Worm (Caenorhabditis elegans) whole organism, L1 larva: ENCODE results near the gene C49G7.12.

Source experiments
- F16B12.6 ChIP-seq: fragments of 150-350 bp; optimal IDR thresholded peaks from 2 replicates; lab custom pipeline; 2014; ENCODE audit warnings: missing biosample characterization, missing genetic modification characterization
- aha-1 ChIP-seq: fragments of 150-350 bp; optimal IDR thresholded peaks from 2 replicates; lab custom pipeline; 2014; ENCODE audit warnings: missing biosample characterization, missing genetic modification characterization
- ceh-82 ChIP-seq, 3 experiments: fragments of 150-350 bp in 1 of 3; sonication (generic microtip) in 2 of 3; optimal IDR thresholded peaks; 2 replicates each; lab custom pipeline; 2014 to 2017; ENCODE audit warnings: missing biosample characterization in 3 of 3, missing genetic modification characterization in 3 of 3
- ceh-88 ChIP-seq: fragments of 200-800 bp; sonication (Bioruptor generic); IDR thresholded peaks from 2 replicates; pipeline ENCODE4 v1.3.6; 2022; ENCODE audit warnings: missing genetic modification characterization, missing compliant biosample characterization
- dpl-1 ChIP-seq, 3 experiments: fragments of 150-350 bp in 2 of 3; sonication (generic microtip) in 1 of 3; optimal IDR thresholded peaks; 2 replicates each; lab custom pipeline; 2014 to 2017; ENCODE audit warnings: missing biosample characterization in 3 of 3, missing genetic modification characterization in 3 of 3, missing genetic modification reagents in 3 of 3
- dsc-1 ChIP-seq: sonication (generic microtip); optimal IDR thresholded peaks from 2 replicates; lab custom pipeline; 2016; ENCODE audit warnings: mild to moderate bottlenecking, missing genetic modification characterization, missing compliant biosample characterization
- efl-1 ChIP-seq, 4 experiments: fragments of 150-350 bp; optimal IDR thresholded peaks in 3 of 4; peaks in 1 of 4; 1 replicate in 1 of 4; 2 replicates in 3 of 4; lab custom pipeline; 2014; ENCODE audit warnings: missing biosample characterization in 2 of 4, missing genetic modification characterization in 2 of 4, missing genetic modification reagents in 2 of 4
- elt-2 ChIP-seq: sonication (generic microtip); optimal IDR thresholded peaks from 2 replicates; lab custom pipeline; 2016; ENCODE audit warnings: missing genetic modification characterization, mild to moderate bottlenecking, inconsistent platforms, missing compliant biosample characterization, missing genetic modification reagents
- fkh-10 ChIP-seq: sonication (generic microtip); optimal IDR thresholded peaks from 2 replicates; lab custom pipeline; 2017; ENCODE audit warnings: missing biosample characterization, missing genetic modification reagents, missing genetic modification characterization
- fkh-8 ChIP-seq: sonication (generic microtip); optimal IDR thresholded peaks from 2 replicates; lab custom pipeline; 2016; ENCODE audit warnings: mild to moderate bottlenecking, missing genetic modification characterization, missing compliant biosample characterization
- grh-1 ChIP-seq: fragments of 200-800 bp; sonication (Bioruptor generic); IDR thresholded peaks from 2 replicates; pipeline ENCODE4 v1.3.6; 2022; ENCODE audit warnings: missing genetic modification reagents, missing genetic modification characterization, missing compliant biosample characterization
- hlh-17 ChIP-seq: fragments of 200-800 bp; sonication (Bioruptor generic); optimal IDR thresholded peaks from 2 replicates; lab custom pipeline; 2018; ENCODE audit warnings: missing genetic modification characterization, mild to moderate bottlenecking, missing compliant biosample characterization, moderate library complexity, borderline replicate concordance
- isw-1 ChIP-seq: fragments of 200-800 bp; sonication (Bioruptor generic); IDR thresholded peaks from 2 replicates; pipeline ENCODE4 v1.3.6; 2022; ENCODE audit warnings: missing genetic modification characterization, missing compliant biosample characterization
- jun-1 ChIP-seq: fragments of 150-350 bp; optimal IDR thresholded peaks from 2 replicates; lab custom pipeline; 2014; ENCODE audit warnings: missing biosample characterization, missing genetic modification reagents, missing genetic modification characterization
- lin-13 ChIP-seq: fragments of 150-350 bp; optimal IDR thresholded peaks from 2 replicates; lab custom pipeline; 2014; ENCODE audit warnings: missing biosample characterization, missing genetic modification reagents, missing genetic modification characterization
- lin-35 ChIP-seq, 2 experiments: fragments of 150-350 bp; optimal IDR thresholded peaks; 2 replicates each; lab custom pipeline; 2014; ENCODE audit warnings: missing biosample characterization in 2 of 2, missing genetic modification characterization in 2 of 2, missing genetic modification reagents in 2 of 2
- lin-39 ChIP-seq: fragments of 150-350 bp; optimal IDR thresholded peaks from 2 replicates; lab custom pipeline; 2014; ENCODE audit warnings: missing biosample characterization, missing genetic modification reagents, missing genetic modification characterization
- lsy-2 ChIP-seq, 2 experiments: fragments of 150-350 bp; optimal IDR thresholded peaks; 2 replicates each; lab custom pipeline; 2014; ENCODE audit warnings: missing biosample characterization in 2 of 2, missing genetic modification characterization in 2 of 2
- mab-9 ChIP-seq: fragments of 200-800 bp; sonication (Bioruptor generic); IDR thresholded peaks from 2 replicates; pipeline ENCODE4 v1.3.6; 2022; ENCODE audit warnings: missing genetic modification reagents, missing genetic modification characterization, missing compliant biosample characterization
- nhr-11 ChIP-seq: fragments of 150-350 bp; optimal IDR thresholded peaks from 2 replicates; lab custom pipeline; 2014; ENCODE audit warnings: missing biosample characterization, missing genetic modification characterization
- nhr-19 ChIP-seq: fragments of 200-800 bp; sonication (Bioruptor generic); conservative IDR thresholded peaks from 2 replicates; pipeline ENCODE4 v1.3.6; 2022; ENCODE audit warnings: missing genetic modification characterization, missing compliant biosample characterization
- nhr-20 ChIP-seq: sonication (generic microtip); optimal IDR thresholded peaks from 2 replicates; lab custom pipeline; 2016; ENCODE audit warnings: mild to moderate bottlenecking, missing genetic modification characterization, missing compliant biosample characterization
- nhr-47 ChIP-seq: sonication (generic microtip); optimal IDR thresholded peaks from 2 replicates; lab custom pipeline; 2016; ENCODE audit warnings: mild to moderate bottlenecking, missing genetic modification characterization, moderate library complexity, missing compliant biosample characterization
- nhr-76 ChIP-seq: sonication (generic microtip); optimal IDR thresholded peaks from 2 replicates; lab custom pipeline; 2017; ENCODE audit warnings: missing biosample characterization, missing genetic modification characterization
- nhr-84 ChIP-seq: sonication (generic microtip); optimal IDR thresholded peaks from 2 replicates; lab custom pipeline; 2017; ENCODE audit warnings: missing biosample characterization, missing genetic modification characterization
- nhr-85 ChIP-seq: sonication (generic microtip); peaks from one replicate; lab custom pipeline; 2016; ENCODE audit warnings: missing genetic modification characterization, inconsistent platforms, missing compliant biosample characterization
- rnt-1 ChIP-seq: sonication (generic microtip); optimal IDR thresholded peaks from 2 replicates; lab custom pipeline; 2016; ENCODE audit warnings: mild to moderate bottlenecking, missing genetic modification characterization, moderate library complexity, missing compliant biosample characterization
- snpc-4 ChIP-seq: fragments of 150-350 bp; optimal IDR thresholded peaks from 2 replicates; lab custom pipeline; 2014; ENCODE audit warnings: missing biosample characterization, missing genetic modification characterization
- snu-23 ChIP-seq: sonication (generic microtip); optimal IDR thresholded peaks from 2 replicates; lab custom pipeline; 2016; ENCODE audit warnings: missing genetic modification characterization, missing compliant biosample characterization
- swsn-7 ChIP-seq: sonication (generic microtip); optimal IDR thresholded peaks from 2 replicates; lab custom pipeline; 2016; ENCODE audit warnings: missing genetic modification characterization, missing compliant biosample characterization
- tlp-1 ChIP-seq: fragments of 150-350 bp; optimal IDR thresholded peaks from 2 replicates; lab custom pipeline; 2014; ENCODE audit warnings: missing biosample characterization, missing genetic modification characterization
- unc-30 ChIP-seq: sonication (generic microtip); optimal IDR thresholded peaks from 2 replicates; lab custom pipeline; 2017; ENCODE audit warnings: missing biosample characterization, missing genetic modification characterization
- unc-86 ChIP-seq: sonication (generic microtip); optimal IDR thresholded peaks from 2 replicates; lab custom pipeline; 2016; ENCODE audit warnings: missing genetic modification characterization, missing compliant biosample characterization
- unc-98 ChIP-seq: fragments of 200-800 bp; sonication (Bioruptor generic); IDR thresholded peaks from 2 replicates; pipeline ENCODE4 v1.3.6; 2022; ENCODE audit warnings: missing genetic modification characterization, missing compliant biosample characterization
- vab-15 ChIP-seq: sonication (generic microtip); optimal IDR thresholded peaks from 2 replicates; lab custom pipeline; 2017; ENCODE audit warnings: missing genotype, mild to moderate bottlenecking, missing genetic modification characterization, missing compliant biosample characterization
- xbp-1 ChIP-seq: sonication (generic microtip); optimal IDR thresholded peaks from 2 replicates; lab custom pipeline; 2016; ENCODE audit warnings: missing genetic modification characterization, missing compliant biosample characterization

C49G7.12 gene

ce11 chrV:4063559-4064164 is 25.5 kb downstream of the C49G7.12 start:
- TF ChIP-seq mab-9 (GFP tag; lab: Robert Waterston, UW) (peak; percentile 84), dsc-1 (tag; lab: Kevin White, UChicago) (peak; percentile 38), nhr-47 (tag; lab: Kevin White, UChicago) (peak; percentile 73), unc-86 (peak; percentile 34), F16B12.6 (tag; lab: Kevin White, UChicago) (peak; percentile 49), xbp-1 (tag; lab: Kevin White, UChicago) (peak; percentile 45), efl-1 (optimal IDR thresholded peaks at IDR 0.05; lab: Kevin White, UChicago) (peak; percentile 62 to 75), efl-1 (GFP tag; optimal IDR thresholded peaks at IDR 0.05 in 1 of 2; lab: Kevin White, UChicago) (peak; percentile 69 to 96), swsn-7 (peak; percentile 37), nhr-19 (GFP tag; lab: Robert Waterston, UW) (peak; percentile 93), nhr-85 (tag; lab: Kevin White, UChicago) (peak; percentile 65), rnt-1 (tag; lab: Kevin White, UChicago) (peak; percentile 58), isw-1 (GFP tag; lab: Robert Waterston, UW) (peak; percentile 88), unc-98 (GFP tag; lab: Robert Waterston, UW) (peak; percentile 89), ceh-88 (GFP tag; lab: Robert Waterston, UW) (peak; percentile 84), lin-35 (GFP tag; optimal IDR thresholded peaks at IDR 0.05; lab: Kevin White, UChicago) (peak; percentile 48 to 70), dpl-1 (GFP tag; optimal IDR thresholded peaks at IDR 0.05; lab: Kevin White, UChicago) (peak; percentile 42 to 67 (median 48)), nhr-20 (tag; lab: Kevin White, UChicago) (peak; percentile 48), grh-1 (GFP tag; lab: Robert Waterston, UW) (peak; percentile 86), fkh-8 (peak; percentile 19), lsy-2 (tag; optimal IDR thresholded peaks at IDR 0.05; lab: Kevin White, UChicago) (peak; percentile 81 to 93)

ce11 chrV:4066143-4066542 is 27.9 kb downstream of the C49G7.12 start:
- TF ChIP-seq lsy-2 (tag; optimal IDR thresholded peaks at IDR 0.05; lab: Kevin White, UChicago): peak in 1 of 2 experiments; percentile 13

ce11 chrV:4067876-4068275 is 29.7 kb downstream of the C49G7.12 start:
- TF ChIP-seq dpl-1 (GFP tag; optimal IDR thresholded peaks at IDR 0.05; lab: Kevin White, UChicago): peak in 1 of 3 experiments; percentile 36
- TF ChIP-seq efl-1 (optimal IDR thresholded peaks at IDR 0.05; lab: Kevin White, UChicago): peak in 1 of 2 experiments; percentile 68
- peak; percentile 57 to 95 for TF ChIP-seq efl-1 (GFP tag; optimal IDR thresholded peaks at IDR 0.05 in 1 of 2; lab: Kevin White, UChicago)
- TF ChIP-seq, all 84 proteins: peak for 2; not testable (repeated sequence) for 82

- TF ChIP-seq lin-13 (GFP tag; lab: Kevin White, UChicago) (no peak), lin-39 (tag; lab: Kevin White, UChicago) (no peak), fkh-10 (GFP tag; lab: Kevin White, UChicago) (no peak), tlp-1 (tag; lab: Kevin White, UChicago) (no peak), elt-2 (tag; lab: Kevin White, UChicago) (no peak), jun-1 (tag; lab: Kevin White, UChicago) (no peak), nhr-84 (tag; lab: Kevin White, UChicago) (no peak), snpc-4 (tag; lab: Kevin White, UChicago) (no peak), hlh-17 (GFP tag; lab: Kevin White, UChicago) (no peak), unc-86 (no peak), nhr-11 (tag; lab: Kevin White, UChicago) (no peak), nhr-85 (tag; lab: Kevin White, UChicago) (no peak)
Measured at ce11 chrV:4073455-4073854, 35.2 kb downstream of the C49G7.12 start, which contains the start of gene otpl-2. otpl-2 (plus strand) TSS chrV:4073755.

ce11 chrV:4080546-4080945 is 42.3 kb downstream of the C49G7.12 start:
- TF ChIP-seq snu-23 (GFP tag; lab: Kevin White, UChicago) (no peak), nhr-76 (tag; lab: Kevin White, UChicago) (no peak), nhr-11 (tag; lab: Kevin White, UChicago) (no peak), vab-15 (tag; lab: Kevin White, UChicago) (no peak), unc-30 (tag; lab: Kevin White, UChicago) (no peak), aha-1 (tag; lab: Kevin White, UChicago) (no peak), fkh-10 (GFP tag; lab: Kevin White, UChicago) (no peak), lin-35 (GFP tag; optimal IDR thresholded peaks at IDR 0.05; lab: Kevin White, UChicago) (no peak), ceh-82 (tag; optimal IDR thresholded peaks at IDR 0.05; lab: Kevin White, UChicago) (no peak)
